Worm (Caenorhabditis elegans): Measurements from ENCODE around the gene ace-4.

ce11 chrII:14197499-14198096 is at the start of gene ace-4:
- TF ChIP-seq nhr-237 (tag; optimal IDR thresholded peaks at IDR 0.05) (no peak), daf-12 (tag; optimal IDR thresholded peaks at IDR 0.05) (no peak), jun-1 (tag; optimal IDR thresholded peaks at IDR 0.05) (no peak), ceh-62 (tag; optimal IDR thresholded peaks at IDR 0.05) (no peak), Y5F2A.4 (GFP tag; optimal IDR thresholded peaks at IDR 0.05) (no peak), R02D3.7 (tag; optimal IDR thresholded peaks at IDR 0.05) (no peak), egl-27 (tag; optimal IDR thresholded peaks at IDR 0.05) (no peak)
